Worm (Caenorhabditis elegans) whole organism, L4 larva: ENCODE data around the gene best-19.

Experiments
- F37D6.2 ChIP-seq: sonication (generic microtip); optimal IDR thresholded peaks from 2 replicates; lab custom pipeline; 2016; ENCODE audit warnings: mild to moderate bottlenecking, missing genetic modification characterization, missing compliant biosample characterization
- T20F7.1 ChIP-seq: fragments of 200-800 bp; sonication (Bioruptor generic); optimal IDR thresholded peaks from 2 replicates; lab custom pipeline; 2018; ENCODE audit warnings: mild to moderate bottlenecking, missing genetic modification characterization, missing compliant biosample characterization
- Y48G9A.11 ChIP-seq: fragments of 200-800 bp; sonication (Bioruptor generic); IDR thresholded peaks from 2 replicates; pipeline ENCODE4 v1.3.6; 2022; ENCODE audit warnings: missing genetic modification reagents, missing genetic modification characterization, missing compliant biosample characterization
- Y5F2A.4 ChIP-seq: fragments of 200-800 bp; sonication (Bioruptor generic); optimal IDR thresholded peaks from 2 replicates; lab custom pipeline; 2018; ENCODE audit warnings: mild to moderate bottlenecking, missing genetic modification characterization, missing compliant biosample characterization
- Y75B8A.6 ChIP-seq: fragments of 200-800 bp; sonication (Bioruptor generic); IDR thresholded peaks from 2 replicates; pipeline ENCODE4 v1.3.6; 2022; ENCODE audit warnings: missing genetic modification reagents, missing genetic modification characterization, missing compliant biosample characterization
- ceh-44 ChIP-seq: fragments of 200-800 bp; sonication (Bioruptor generic); IDR thresholded peaks from 2 replicates; pipeline ENCODE4 v1.3.6; 2022; ENCODE audit warnings: missing genetic modification reagents, missing genetic modification characterization, missing compliant biosample characterization
- ces-1 ChIP-seq: fragments of 150-350 bp; sonication (generic microtip); optimal IDR thresholded peaks from 4 replicates; lab custom pipeline; 2014; ENCODE audit warnings: missing biosample characterization, missing genetic modification reagents, missing genetic modification characterization
- cey-2 ChIP-seq: sonication (generic microtip); optimal IDR thresholded peaks from 3 replicates; lab custom pipeline; 2017; ENCODE audit warnings: missing genetic modification characterization, mild to moderate bottlenecking, missing compliant biosample characterization, antibody characterized with exemption, borderline replicate concordance; ENCODE audit not compliant: insufficient read depth
- daf-12 ChIP-seq: fragments of 150-350 bp; optimal IDR thresholded peaks from 2 replicates; lab custom pipeline; 2014; ENCODE audit warnings: missing biosample characterization, missing genetic modification reagents, missing genetic modification characterization
- daf-16 ChIP-seq, 3 experiments: sonication (generic microtip); optimal IDR thresholded peaks; 2 replicates each; lab custom pipeline; 2016 to 2017; ENCODE audit warnings: missing genetic modification characterization in 3 of 3, missing genetic modification reagents in 3 of 3, mild to moderate bottlenecking in 2 of 3, missing compliant biosample characterization in 2 of 3, missing biosample characterization in 1 of 3, moderate library complexity in 1 of 3
- dmd-6 ChIP-seq: fragments of 200-800 bp; sonication (Bioruptor generic); IDR thresholded peaks from 2 replicates; pipeline ENCODE4 v1.3.6; 2022; ENCODE audit warnings: missing genetic modification reagents, missing genetic modification characterization, missing compliant biosample characterization
- dpl-1 ChIP-seq: fragments of 150-350 bp; optimal IDR thresholded peaks from 2 replicates; lab custom pipeline; 2014; ENCODE audit warnings: missing biosample characterization, missing genetic modification reagents, missing genetic modification characterization
- duxl-1 ChIP-seq: sonication (generic microtip); optimal IDR thresholded peaks from 2 replicates; lab custom pipeline; 2016; ENCODE audit warnings: mild to moderate bottlenecking, missing genetic modification characterization, moderate library complexity, missing compliant biosample characterization; ENCODE audit not compliant: poor library complexity
- dve-1 ChIP-seq: sonication (generic microtip); optimal IDR thresholded peaks from 2 replicates; lab custom pipeline; 2017; ENCODE audit warnings: antibody characterized with exemption, mild to moderate bottlenecking, missing genetic modification characterization, missing compliant biosample characterization; ENCODE audit not compliant: insufficient read depth
- egl-27 ChIP-seq: sonication (generic microtip); optimal IDR thresholded peaks from 3 replicates; lab custom pipeline; 2017; ENCODE audit warnings: missing biosample characterization, missing genetic modification reagents, missing genetic modification characterization
- fos-1 ChIP-seq: fragments of 150-350 bp; optimal IDR thresholded peaks from 2 replicates; lab custom pipeline; 2014; ENCODE audit warnings: missing biosample characterization, missing genetic modification characterization
- hif-1 ChIP-seq, 2 experiments: sonication (generic microtip); optimal IDR thresholded peaks; 2 replicates each; lab custom pipeline; 2016 to 2017; ENCODE audit warnings: missing compliant biosample characterization in 2 of 2, missing genetic modification characterization in 2 of 2, missing genetic modification reagents in 2 of 2, missing genotype in 2 of 2, mild to moderate bottlenecking in 1 of 2
- hlh-11 ChIP-seq: fragments of 200-800 bp; sonication (Bioruptor generic); optimal IDR thresholded peaks from 2 replicates; lab custom pipeline; 2018; ENCODE audit warnings: mild to moderate bottlenecking, missing genetic modification characterization, missing compliant biosample characterization
- hlh-30 ChIP-seq: sonication (generic microtip); optimal IDR thresholded peaks from 2 replicates; lab custom pipeline; 2017; ENCODE audit warnings: antibody characterized with exemption, mild to moderate bottlenecking, missing genetic modification characterization, missing compliant biosample characterization; ENCODE audit not compliant: insufficient read depth
- lin-1 ChIP-seq: fragments of 200-800 bp; sonication (Bioruptor generic); IDR thresholded peaks from 2 replicates; pipeline ENCODE4 v1.3.6; 2022; ENCODE audit warnings: missing genetic modification reagents, missing genetic modification characterization, missing compliant biosample characterization
- lin-38 ChIP-seq: fragments of 200-800 bp; sonication (Bioruptor generic); IDR thresholded peaks from 2 replicates; pipeline ENCODE4 v1.3.6; 2022; ENCODE audit warnings: missing genetic modification reagents, missing genetic modification characterization, missing compliant biosample characterization
- lin-39 ChIP-seq: fragments of 150-350 bp; optimal IDR thresholded peaks from 2 replicates; lab custom pipeline; 2014; ENCODE audit warnings: missing biosample characterization, missing genetic modification reagents, missing genetic modification characterization
- mdl-1 ChIP-seq, 2 experiments: fragments of 150-350 bp in 1 of 2; sonication (generic microtip) in 1 of 2; optimal IDR thresholded peaks; 2 replicates each; lab custom pipeline; 2014 to 2017; ENCODE audit warnings: missing biosample characterization in 2 of 2, missing genetic modification characterization in 2 of 2
- mep-1 ChIP-seq: fragments of 150-350 bp; sonication (generic microtip); optimal IDR thresholded peaks from 3 replicates; lab custom pipeline; 2014; ENCODE audit warnings: missing biosample characterization, missing genetic modification characterization
- mes-2 ChIP-seq: sonication (generic microtip); optimal IDR thresholded peaks from 2 replicates; lab custom pipeline; 2016; ENCODE audit warnings: missing genotype, mild to moderate bottlenecking, missing genetic modification characterization, missing compliant biosample characterization; ENCODE audit not compliant: poor library complexity, severe bottlenecking
- mxl-3 ChIP-seq: fragments of 200-800 bp; sonication (Bioruptor generic); optimal IDR thresholded peaks from 2 replicates; lab custom pipeline; 2018; ENCODE audit warnings: mild to moderate bottlenecking, missing genetic modification characterization, missing compliant biosample characterization
- nhr-102 ChIP-seq: sonication (generic microtip); optimal IDR thresholded peaks from 2 replicates; lab custom pipeline; 2016; ENCODE audit warnings: mild to moderate bottlenecking, missing genetic modification characterization, moderate library complexity, missing compliant biosample characterization
- nhr-28 ChIP-seq: fragments of 150-350 bp; optimal IDR thresholded peaks from 2 replicates; lab custom pipeline; 2014; ENCODE audit warnings: missing biosample characterization, missing genetic modification characterization
- nhr-48 ChIP-seq: sonication (generic microtip); optimal IDR thresholded peaks from 2 replicates; lab custom pipeline; 2016; ENCODE audit warnings: mild to moderate bottlenecking, missing genetic modification characterization, missing compliant biosample characterization
- nhr-6 ChIP-seq: fragments of 150-350 bp; optimal IDR thresholded peaks from 2 replicates; lab custom pipeline; 2014; ENCODE audit warnings: missing biosample characterization, missing genetic modification characterization
- nhr-77 ChIP-seq: fragments of 150-350 bp; optimal IDR thresholded peaks from 2 replicates; lab custom pipeline; 2014; ENCODE audit warnings: missing biosample characterization, missing genetic modification characterization
- pha-4 ChIP-seq, 2 experiments: fragments of 150-350 bp in 1 of 2; fragments of 200-800 bp in 1 of 2; sonication (Bioruptor generic) in 1 of 2; IDR thresholded peaks in 1 of 2; optimal IDR thresholded peaks in 1 of 2; 2 replicates each; pipeline versions ENCODE4 v1.3.6 to Lab custom; 2014 to 2022; ENCODE audit warnings: missing genetic modification characterization in 2 of 2, missing genetic modification reagents in 2 of 2, missing biosample characterization in 1 of 2, missing compliant biosample characterization in 1 of 2
- php-3 ChIP-seq: fragments of 200-800 bp; sonication (Bioruptor generic); IDR thresholded peaks from 2 replicates; pipeline ENCODE4 v1.3.6; 2022; ENCODE audit warnings: missing genetic modification reagents, missing genetic modification characterization, missing compliant biosample characterization
- pqm-1 ChIP-seq: sonication (generic microtip); optimal IDR thresholded peaks from 2 replicates; lab custom pipeline; 2017; ENCODE audit warnings: missing biosample characterization, missing genetic modification characterization
- set-16 ChIP-seq: fragments of 200-800 bp; sonication (Bioruptor generic); IDR thresholded peaks from 2 replicates; pipeline ENCODE4 v1.3.6; 2022; ENCODE audit warnings: missing genetic modification reagents, missing genetic modification characterization, missing compliant biosample characterization
- snpc-1.2 ChIP-seq: fragments of 200-800 bp; sonication (Bioruptor generic); IDR thresholded peaks from 2 replicates; pipeline ENCODE4 v1.3.6; 2022; ENCODE audit warnings: missing genetic modification reagents, missing genetic modification characterization, missing compliant biosample characterization
- spr-1 ChIP-seq: sonication (generic microtip); optimal IDR thresholded peaks from 2 replicates; lab custom pipeline; 2016; ENCODE audit warnings: mild to moderate bottlenecking, missing genetic modification characterization, missing compliant biosample characterization
- tra-1 ChIP-seq: fragments of 200-800 bp; sonication (Bioruptor generic); IDR thresholded peaks from 2 replicates; pipeline ENCODE4 v1.3.6; 2022; ENCODE audit warnings: missing genetic modification reagents, missing genetic modification characterization, missing compliant biosample characterization
- unc-39 ChIP-seq: sonication (generic microtip); optimal IDR thresholded peaks from 2 replicates; lab custom pipeline; 2017; ENCODE audit warnings: missing biosample characterization, missing genetic modification characterization
- unc-62 ChIP-seq, 3 experiments: fragments of 150-350 bp in 1 of 3; sonication (generic microtip); optimal IDR thresholded peaks in 2 of 3; peaks in 1 of 3; 1 replicate in 1 of 3; 2 replicates in 2 of 3; lab custom pipeline; 2014 to 2017; ENCODE audit warnings: missing biosample characterization in 3 of 3, missing genetic modification characterization in 3 of 3, missing genetic modification reagents in 3 of 3, missing genotype in 1 of 3
- zag-1 ChIP-seq: fragments of 150-350 bp; optimal IDR thresholded peaks from 2 replicates; lab custom pipeline; 2014; ENCODE audit warnings: missing biosample characterization, missing genetic modification characterization
- zfp-2 ChIP-seq: sonication (generic microtip); optimal IDR thresholded peaks from 2 replicates; lab custom pipeline; 2016; ENCODE audit warnings: mild to moderate bottlenecking, missing genetic modification characterization, missing compliant biosample characterization
- zip-11 ChIP-seq: fragments of 200-800 bp; sonication (Bioruptor generic); IDR thresholded peaks from 2 replicates; pipeline ENCODE4 v1.3.6; 2022; ENCODE audit warnings: missing genetic modification characterization, missing compliant biosample characterization
- ztf-7 ChIP-seq: fragments of 150-350 bp; optimal IDR thresholded peaks from 2 replicates; lab custom pipeline; 2014; ENCODE audit warnings: missing biosample characterization, missing genetic modification characterization

best-19 gene

ce11 chrIV:269107-269506 lies 14.3 kb upstream of the best-19 start, which contains the start of gene T21D12.11:
TSS of gene T21D12.11 (plus strand) at chrIV:269407.
- TF ChIP-seq zag-1 (no peak), ceh-44 (GFP tag; lab: Robert Waterston, UW) (no peak), T20F7.1 (GFP tag; lab: Kevin White, UChicago) (no peak), pqm-1 (tag; lab: Kevin White, UChicago) (no peak), Y48G9A.11 (GFP tag; lab: Robert Waterston, UW) (no peak), zip-11 (GFP tag; lab: Robert Waterston, UW) (no peak), mxl-3 (GFP tag; lab: Kevin White, UChicago) (no peak), snpc-1.2 (GFP tag; lab: Robert Waterston, UW) (no peak), zfp-2 (tag; lab: Kevin White, UChicago) (no peak), fos-1 (tag; lab: Kevin White, UChicago) (no peak)

ce11 chrIV:273299-273698 lies 10.1 kb upstream of the best-19 start, which contains the start of gene srh-282:
TSS of gene srh-282 (minus strand) at chrIV:273399.
- TF ChIP-seq mep-1 (no peak), hlh-30 (no peak), unc-39 (no peak), spr-1 (no peak), set-16 (no peak), egl-27 (no peak), hlh-11 (tag; lab: Kevin White, UChicago) (no peak)

DNA sequence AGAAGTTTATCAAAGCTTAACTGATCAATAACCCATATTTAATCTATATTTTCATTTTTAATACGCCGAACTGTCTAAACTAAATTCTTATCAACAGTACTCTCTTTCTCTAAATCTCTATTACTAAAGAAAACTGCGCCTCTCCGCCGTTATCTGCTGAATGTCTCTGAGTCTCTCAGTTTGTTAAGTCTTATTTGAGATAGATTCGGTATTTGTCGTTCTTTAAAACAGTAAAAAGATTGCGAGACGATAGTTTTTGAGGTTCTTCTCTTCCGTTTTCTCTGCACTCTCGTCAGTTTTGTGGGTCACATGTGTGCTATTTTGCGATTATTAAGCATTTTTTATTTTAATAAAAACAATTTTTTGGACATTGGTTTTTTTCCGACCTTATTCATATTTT lies 9.3 kb upstream of the best-19 start, which contains the start of gene sma-10:
sma-10 (plus strand) TSS at position 236 of the 400 bp plus-strand sequence.
- TF ChIP-seq zip-11 (GFP tag; lab: Robert Waterston, UW) (no peak), dve-1 (tag; lab: Kevin White, UChicago) (peak; percentile 98), nhr-28 (tag; lab: Kevin White, UChicago) (peak; percentile 92), pha-4 (GFP tag; IDR thresholded peaks at IDR 0.05; lab: Robert Waterston, UW) (peak; percentile 65), pha-4 (tag; optimal IDR thresholded peaks at IDR 0.05; lab: Kevin White, UChicago) (no peak), mdl-1 (tag; optimal IDR thresholded peaks at IDR 0.05; lab: Kevin White, UChicago) (peak in 1 of 2 experiments; percentile 61), F37D6.2 (tag; lab: Kevin White, UChicago) (no peak), ztf-7 (tag; lab: Kevin White, UChicago) (no peak), mes-2 (peak; percentile 40), mxl-3 (GFP tag; lab: Kevin White, UChicago) (peak; percentile 32), nhr-77 (tag; lab: Kevin White, UChicago) (peak; percentile 92), unc-62 (GFP tag; optimal IDR thresholded peaks at IDR 0.05 in 1 of 2; lab: Kevin White, UChicago) (peak in 1 of 2 experiments; percentile 49), unc-62 (tag; optimal IDR thresholded peaks at IDR 0.05; lab: Kevin White, UChicago) (no peak), ces-1 (GFP tag; lab: Kevin White, UChicago) (no peak), dpl-1 (GFP tag; lab: Kevin White, UChicago) (peak; percentile 34), T20F7.1 (GFP tag; lab: Kevin White, UChicago) (peak; percentile 54), nhr-102 (tag; lab: Kevin White, UChicago) (peak; percentile 58), lin-39 (no peak), duxl-1 (tag; lab: Kevin White, UChicago) (no peak), hif-1 (tag; optimal IDR thresholded peaks at IDR 0.05; lab: Kevin White, UChicago) (peak in 1 of 2 experiments; percentile 29), hlh-30 (peak; percentile 71), php-3 (GFP tag; lab: Robert Waterston, UW) (peak; percentile 89), cey-2 (tag; lab: Kevin White, UChicago) (peak; percentile 38), nhr-48 (tag; lab: Kevin White, UChicago) (peak; percentile 64), mep-1 (peak; percentile 74), hlh-11 (tag; lab: Kevin White, UChicago) (peak; percentile 93), tra-1 (GFP tag; lab: Robert Waterston, UW) (peak; percentile 15; the same call in 1 of the 2 replicates), dmd-6 (GFP tag; lab: Robert Waterston, UW) (peak; percentile 83), daf-16 (GFP tag; optimal IDR thresholded peaks at IDR 0.05; lab: Kevin White, UChicago) (peak in 1 of 2 experiments; percentile 25), daf-16 (tag; optimal IDR thresholded peaks at IDR 0.05; lab: Kevin White, UChicago) (peak; percentile 92), lin-38 (GFP tag; lab: Robert Waterston, UW) (peak; percentile 52), lin-1 (GFP tag; lab: Robert Waterston, UW) (peak; percentile 78; the same call in 1 of the 2 replicates), pqm-1 (tag; lab: Kevin White, UChicago) (peak; percentile 99), daf-12 (tag; lab: Kevin White, UChicago) (no peak), Y5F2A.4 (no peak), nhr-6 (no peak), Y75B8A.6 (no peak)
